Worm (Caenorhabditis elegans) whole organism, young adult: Measurements from ENCODE around the gene dyn-1.
A peak's percentile ranks its signal among the peaks of the same experiment; 100 is the strongest.

Source experiments
- B0035.1 ChIP-seq: sonication (generic microtip); optimal IDR thresholded peaks from 2 replicates; lab custom pipeline; 2016; ENCODE audit warnings: missing genetic modification characterization, mild to moderate bottlenecking, missing compliant biosample characterization, missing genotype, missing genetic modification reagents
- B0261.1 ChIP-seq: sonication (generic microtip); optimal IDR thresholded peaks from 2 replicates; lab custom pipeline; 2016; ENCODE audit warnings: mild to moderate bottlenecking, missing genetic modification characterization, moderate library complexity, missing compliant biosample characterization
- C06A6.2 ChIP-seq: fragments of 200-800 bp; sonication (Bioruptor generic); conservative IDR thresholded peaks from 2 replicates; pipeline ENCODE4 v1.3.6; 2022; ENCODE audit warnings: missing genetic modification characterization, missing compliant biosample characterization
- D2030.7 ChIP-seq: fragments of 200-800 bp; sonication (Bioruptor generic); IDR thresholded peaks from 2 replicates; pipeline ENCODE4 v1.3.6; 2022; ENCODE audit warnings: missing genetic modification reagents, missing genetic modification characterization, missing compliant biosample characterization
- F33H1.4 ChIP-seq: fragments of 200-800 bp; sonication (Bioruptor generic); IDR thresholded peaks from 2 replicates; pipeline ENCODE4 v1.3.6; 2022; ENCODE audit warnings: missing genetic modification reagents, missing genetic modification characterization, missing compliant biosample characterization
- F39B2.1 ChIP-seq: fragments of 200-800 bp; sonication (Bioruptor generic); IDR thresholded peaks from 2 replicates; pipeline ENCODE4 v1.3.6; 2022; ENCODE audit warnings: missing genetic modification reagents, missing genetic modification characterization, missing compliant biosample characterization
- F57A8.1 ChIP-seq: fragments of 200-800 bp; sonication (Bioruptor generic); optimal IDR thresholded peaks from 2 replicates; lab custom pipeline; 2018; ENCODE audit warnings: mild to moderate bottlenecking, missing genetic modification characterization, moderate library complexity, missing compliant biosample characterization
- F57C9.4 ChIP-seq: sonication (generic microtip); optimal IDR thresholded peaks from 2 replicates; lab custom pipeline; 2017; ENCODE audit warnings: mild to moderate bottlenecking, missing genetic modification characterization, missing compliant biosample characterization
- K12H6.12 ChIP-seq: fragments of 200-800 bp; sonication (Bioruptor generic); optimal IDR thresholded peaks from 2 replicates; lab custom pipeline; 2018; ENCODE audit warnings: mild to moderate bottlenecking, missing genetic modification characterization, missing compliant biosample characterization
- T07F8.4 ChIP-seq: sonication (generic microtip); optimal IDR thresholded peaks from 2 replicates; lab custom pipeline; 2016; ENCODE audit warnings: mild to moderate bottlenecking, missing genetic modification characterization, moderate library complexity, missing compliant biosample characterization
- Y79H2A.3 ChIP-seq: fragments of 200-800 bp; sonication (Bioruptor generic); conservative IDR thresholded peaks from 2 replicates; pipeline ENCODE4 v1.3.6; 2022; ENCODE audit warnings: missing genetic modification reagents, missing genetic modification characterization, missing compliant biosample characterization
- Y95B8A.8 ChIP-seq: fragments of 200-800 bp; sonication (Bioruptor generic); IDR thresholded peaks from 2 replicates; pipeline ENCODE4 v1.3.6; 2022; ENCODE audit warnings: missing genetic modification reagents, missing genetic modification characterization, missing compliant biosample characterization
- ZK185.1 ChIP-seq: sonication (generic microtip); optimal IDR thresholded peaks from 2 replicates; lab custom pipeline; 2016; ENCODE audit warnings: mild to moderate bottlenecking, missing genetic modification characterization, missing compliant biosample characterization; ENCODE audit not compliant: poor library complexity, severe bottlenecking
- ama-1 ChIP-seq, 3 experiments: fragments of 150-350 bp in 1 of 3; sonication (generic microtip) in 2 of 3; optimal IDR thresholded peaks; 2 replicates each; lab custom pipeline; 2014 to 2018; ENCODE audit warnings: missing biosample characterization in 2 of 3, missing genetic modification characterization in 2 of 3, missing genetic modification reagents in 2 of 3
- atf-7 ChIP-seq: sonication (generic microtip); optimal IDR thresholded peaks from 2 replicates; lab custom pipeline; 2017; ENCODE audit warnings: mild to moderate bottlenecking, missing genetic modification characterization, missing compliant biosample characterization
- attf-3 ChIP-seq: fragments of 200-800 bp; sonication (Bioruptor generic); conservative IDR thresholded peaks from 2 replicates; pipeline ENCODE4 v1.3.6; 2022; ENCODE audit warnings: missing genetic modification reagents, missing genetic modification characterization, missing compliant biosample characterization
- attf-5 ChIP-seq: fragments of 200-800 bp; sonication (Bioruptor generic); optimal IDR thresholded peaks from 2 replicates; lab custom pipeline; 2018; ENCODE audit warnings: mild to moderate bottlenecking, missing genetic modification characterization, missing compliant biosample characterization
- attf-6 ChIP-seq: fragments of 200-800 bp; sonication (Bioruptor generic); IDR thresholded peaks from 2 replicates; pipeline ENCODE4 v1.3.6; 2022; ENCODE audit warnings: missing genetic modification reagents, missing genetic modification characterization, missing compliant biosample characterization
- bed-1 ChIP-seq: fragments of 200-800 bp; sonication (Bioruptor generic); IDR thresholded peaks from 2 replicates; pipeline ENCODE4 v1.3.6; 2022; ENCODE audit warnings: missing genetic modification reagents, missing genetic modification characterization, missing compliant biosample characterization
- cebp-1 ChIP-seq, 2 experiments: fragments of 200-800 bp in 1 of 2; sonication (Bioruptor generic) in 1 of 2; sonication (generic microtip) in 1 of 2; IDR thresholded peaks in 1 of 2; optimal IDR thresholded peaks in 1 of 2; 2 replicates each; pipeline versions ENCODE4 v1.3.6 to Lab custom; 2017 to 2022; ENCODE audit warnings: missing compliant biosample characterization in 2 of 2, missing genetic modification characterization in 2 of 2, mild to moderate bottlenecking in 1 of 2, missing genetic modification reagents in 1 of 2, moderate library complexity in 1 of 2
- ceh-91 ChIP-seq: fragments of 200-800 bp; sonication (Bioruptor generic); IDR thresholded peaks from 2 replicates; pipeline ENCODE4 v1.3.6; 2022; ENCODE audit warnings: missing genetic modification reagents, missing genetic modification characterization, missing compliant biosample characterization
- die-1 ChIP-seq: sonication (generic microtip); optimal IDR thresholded peaks from 2 replicates; lab custom pipeline; 2016; ENCODE audit warnings: missing genotype, mild to moderate bottlenecking, missing genetic modification characterization, missing compliant biosample characterization
- dox-1 ChIP-seq: fragments of 200-800 bp; sonication (Bioruptor generic); IDR thresholded peaks from 2 replicates; pipeline ENCODE4 v1.3.6; 2022; ENCODE audit warnings: missing genetic modification reagents, missing genetic modification characterization, missing compliant biosample characterization
- dpff-1 ChIP-seq: sonication (generic microtip); optimal IDR thresholded peaks from 2 replicates; lab custom pipeline; 2017; ENCODE audit warnings: mild to moderate bottlenecking, missing genetic modification characterization, missing compliant biosample characterization
- dpl-1 ChIP-seq: fragments of 150-350 bp; optimal IDR thresholded peaks from 2 replicates; lab custom pipeline; 2014; ENCODE audit warnings: missing biosample characterization, missing genetic modification reagents, missing genetic modification characterization
- egrh-3 ChIP-seq: fragments of 200-800 bp; sonication (Bioruptor generic); IDR thresholded peaks from 2 replicates; pipeline ENCODE4 v1.3.6; 2022; ENCODE audit warnings: missing genetic modification reagents, missing genetic modification characterization, missing compliant biosample characterization
- fkh-3 ChIP-seq: sonication (generic microtip); optimal IDR thresholded peaks from 2 replicates; lab custom pipeline; 2016; ENCODE audit warnings: mild to moderate bottlenecking, missing genetic modification characterization, missing compliant biosample characterization
- him-1 ChIP-seq: sonication (generic microtip); optimal IDR thresholded peaks from 2 replicates; lab custom pipeline; 2016; ENCODE audit warnings: missing genotype, missing genetic modification reagents, missing genetic modification characterization, missing compliant biosample characterization
- hlh-26 ChIP-seq: fragments of 200-800 bp; sonication (Bioruptor generic); conservative IDR thresholded peaks from 2 replicates; pipeline ENCODE4 v1.3.6; 2022; ENCODE audit warnings: missing genetic modification reagents, missing genetic modification characterization, missing compliant biosample characterization
- hmg-1.2 ChIP-seq: fragments of 200-800 bp; sonication (Bioruptor generic); IDR thresholded peaks from 2 replicates; pipeline ENCODE4 v1.3.6; 2022; ENCODE audit warnings: missing genetic modification reagents, missing genetic modification characterization, missing compliant biosample characterization
- lin-35 ChIP-seq, 3 experiments: fragments of 150-350 bp in 2 of 3; sonication (generic microtip) in 1 of 3; optimal IDR thresholded peaks; 2 replicates each; lab custom pipeline; 2014 to 2018; ENCODE audit warnings: missing biosample characterization in 3 of 3, missing genetic modification characterization in 3 of 3, missing genetic modification reagents in 3 of 3
- lin-40 ChIP-seq: sonication (generic microtip); optimal IDR thresholded peaks from 2 replicates; lab custom pipeline; 2016; ENCODE audit warnings: missing genetic modification characterization, mild to moderate bottlenecking, missing compliant biosample characterization, missing genotype, missing genetic modification reagents
- lsl-1 ChIP-seq: fragments of 200-800 bp; sonication (Bioruptor generic); optimal IDR thresholded peaks from 2 replicates; lab custom pipeline; 2018; ENCODE audit warnings: mild to moderate bottlenecking, missing genetic modification characterization, moderate library complexity, missing compliant biosample characterization
- mel-28 ChIP-seq: sonication (generic microtip); optimal IDR thresholded peaks from 2 replicates; lab custom pipeline; 2016; ENCODE audit warnings: borderline replicate concordance, mild to moderate bottlenecking, missing genetic modification characterization, missing compliant biosample characterization
- mxl-1 ChIP-seq: sonication (generic microtip); optimal IDR thresholded peaks from 2 replicates; lab custom pipeline; 2016; ENCODE audit warnings: missing genetic modification characterization, missing compliant biosample characterization
- nfya-2 ChIP-seq: fragments of 200-800 bp; sonication (Bioruptor generic); IDR thresholded peaks from 2 replicates; pipeline ENCODE4 v1.3.6; 2022; ENCODE audit warnings: missing genetic modification reagents, missing genetic modification characterization, missing compliant biosample characterization
- nhr-90 ChIP-seq: sonication (generic microtip); optimal IDR thresholded peaks from 2 replicates; lab custom pipeline; 2016; ENCODE audit warnings: missing genotype, mild to moderate bottlenecking, missing genetic modification characterization, missing compliant biosample characterization
- rcor-1 ChIP-seq: fragments of 200-800 bp; sonication (Bioruptor generic); IDR thresholded peaks from 2 replicates; pipeline ENCODE4 v1.3.6; 2022; ENCODE audit warnings: missing genetic modification reagents, missing genetic modification characterization, missing compliant biosample characterization
- sdz-38 ChIP-seq: sonication (generic microtip); optimal IDR thresholded peaks from 2 replicates; lab custom pipeline; 2016; ENCODE audit warnings: missing genotype, missing genetic modification characterization, missing compliant biosample characterization
- somi-1 ChIP-seq: fragments of 200-800 bp; sonication (Bioruptor generic); optimal IDR thresholded peaks from 2 replicates; lab custom pipeline; 2018; ENCODE audit warnings: mild to moderate bottlenecking, missing genetic modification characterization, missing compliant biosample characterization
- sptf-2 ChIP-seq: fragments of 200-800 bp; sonication (Bioruptor generic); optimal IDR thresholded peaks from 2 replicates; lab custom pipeline; 2018; ENCODE audit warnings: mild to moderate bottlenecking, missing genetic modification characterization, missing compliant biosample characterization
- tbp1 ChIP-seq: fragments of 200-800 bp; sonication (Bioruptor generic); optimal IDR thresholded peaks from 2 replicates; lab custom pipeline; 2018; ENCODE audit warnings: mild to moderate bottlenecking, missing genetic modification characterization, missing compliant biosample characterization
- zfh-2 ChIP-seq: fragments of 200-800 bp; sonication (Bioruptor generic); conservative IDR thresholded peaks from 2 replicates; pipeline ENCODE4 v1.3.6; 2022; ENCODE audit warnings: missing genetic modification reagents, missing genetic modification characterization, missing compliant biosample characterization
- ztf-25 ChIP-seq: fragments of 200-800 bp; sonication (Bioruptor generic); IDR thresholded peaks from 2 replicates; pipeline ENCODE4 v1.3.6; 2022; ENCODE audit warnings: missing genetic modification reagents, missing genetic modification characterization, missing compliant biosample characterization
- ztf-6 ChIP-seq: fragments of 200-800 bp; sonication (Bioruptor generic); IDR thresholded peaks from 2 replicates; pipeline ENCODE4 v1.3.6; 2022; ENCODE audit warnings: missing genetic modification reagents, missing genetic modification characterization, missing compliant biosample characterization

dyn-1 gene

ce11 chrX:15566640-15567039, 2.0 kb upstream of the dyn-1 start (continued):
- TF ChIP-seq dpff-1 (tag; lab: Kevin White, UChicago) (no peak), zfh-2 (GFP tag; lab: Robert Waterston, UW) (peak; percentile 92), K12H6.12 (peak; percentile 34), ztf-6 (no peak), attf-6 (GFP tag; lab: Robert Waterston, UW) (no peak), ceh-91 (no peak), cebp-1 (GFP tag; IDR thresholded peaks at IDR 0.05; lab: Robert Waterston, UW) (no peak), cebp-1 (tag; optimal IDR thresholded peaks at IDR 0.05; lab: Kevin White, UChicago) (no peak), lin-35 (GFP tag; optimal IDR thresholded peaks at IDR 0.05; lab: Kevin White, UChicago) (no peak), B0035.1 (no peak), tbp1 (GFP tag; lab: Kevin White, UChicago) (no peak), rcor-1 (GFP tag; lab: Robert Waterston, UW) (no peak), lin-40 (tag; lab: Kevin White, UChicago) (peak; percentile 8), lsl-1 (GFP tag; lab: Kevin White, UChicago) (no peak), F39B2.1 (GFP tag; lab: Robert Waterston, UW) (no peak), mel-28 (no peak)

ce11 chrX:15569633-15570032, 943 bp downstream of the dyn-1 start:
- TF ChIP-seq atf-7 (tag; lab: Kevin White, UChicago) (no peak), F39B2.1 (GFP tag; lab: Robert Waterston, UW) (no peak), attf-6 (GFP tag; lab: Robert Waterston, UW) (no peak), him-1 (no peak), mxl-1 (no peak), Y79H2A.3 (GFP tag; lab: Robert Waterston, UW) (no peak), sdz-38 (no peak), fkh-3 (tag; lab: Kevin White, UChicago) (no peak), bed-1 (GFP tag; lab: Robert Waterston, UW) (no peak), nfya-2 (no peak), ZK185.1 (no peak), tbp1 (GFP tag; lab: Kevin White, UChicago) (no peak)

ce11 chrX:15572021-15572420, 3.3 kb downstream of the dyn-1 start:
- TF ChIP-seq attf-6 (GFP tag; lab: Robert Waterston, UW) (no peak), ztf-25 (no peak), dox-1 (GFP tag; lab: Robert Waterston, UW) (0 out of 2 replicates have a peak, but pooled peaks have one; percentile 25), him-1 (no peak), B0261.1 (no peak), dpl-1 (GFP tag; lab: Kevin White, UChicago) (no peak), nhr-90 (tag; lab: Kevin White, UChicago) (no peak), hmg-1.2 (GFP tag; lab: Robert Waterston, UW) (no peak), somi-1 (GFP tag; lab: Kevin White, UChicago) (no peak), Y95B8A.8 (GFP tag; lab: Robert Waterston, UW) (no peak), C06A6.2 (GFP tag; lab: Robert Waterston, UW) (no peak), F57C9.4 (no peak), F33H1.4 (no peak), lin-40 (tag; lab: Kevin White, UChicago) (no peak), ama-1 (optimal IDR thresholded peaks at IDR 0.05; lab: Kevin White, UChicago) (no peak), ama-1 (GFP tag; optimal IDR thresholded peaks at IDR 0.05; lab: Kevin White, UChicago) (no peak), attf-5 (GFP tag; lab: Kevin White, UChicago) (no peak), sptf-2 (GFP tag; lab: Kevin White, UChicago) (no peak), hlh-26 (GFP tag; lab: Robert Waterston, UW) (no peak), zfh-2 (GFP tag; lab: Robert Waterston, UW) (peak; percentile 92), D2030.7 (no peak), mxl-1 (no peak), cebp-1 (GFP tag; IDR thresholded peaks at IDR 0.05; lab: Robert Waterston, UW) (no peak), cebp-1 (tag; optimal IDR thresholded peaks at IDR 0.05; lab: Kevin White, UChicago) (no peak), die-1 (no peak), T07F8.4 (tag; lab: Kevin White, UChicago) (no peak), F57A8.1 (no peak), attf-3 (GFP tag; lab: Robert Waterston, UW) (no peak), fkh-3 (tag; lab: Kevin White, UChicago) (no peak), lin-35 (GFP tag; optimal IDR thresholded peaks at IDR 0.05; lab: Kevin White, UChicago) (no peak), egrh-3 (peak; percentile 94)
